Worm (Caenorhabditis elegans) whole organism, midembryonic: ENCODE results near the gene alh-5.

ENCODE experiments used
- T22C8.4 ChIP-seq: fragments of 200-800 bp; sonication (Bioruptor generic); IDR thresholded peaks from 2 replicates; pipeline ENCODE4 v1.3.6; 2022; ENCODE audit warnings: missing genetic modification characterization, missing compliant biosample characterization
- cog-1 ChIP-seq: sonication (generic microtip); optimal IDR thresholded peaks from 2 replicates; lab custom pipeline; 2016; ENCODE audit warnings: missing genetic modification characterization, missing compliant biosample characterization
- flt-1 ChIP-seq: fragments of 200-800 bp; sonication (Bioruptor generic); IDR thresholded peaks from 2 replicates; pipeline ENCODE4 v1.3.6; 2022; ENCODE audit warnings: missing genetic modification characterization, missing compliant biosample characterization
- klf-2 ChIP-seq: fragments of 200-800 bp; sonication (Bioruptor generic); conservative IDR thresholded peaks from 2 replicates; pipeline ENCODE4 v1.3.6; 2022; ENCODE audit warnings: missing genetic modification reagents, missing genetic modification characterization, missing compliant biosample characterization
- med-1 ChIP-seq: sonication (generic microtip); optimal IDR thresholded peaks from 2 replicates; lab custom pipeline; 2017; ENCODE audit warnings: missing genetic modification characterization, mild to moderate bottlenecking, missing compliant biosample characterization, antibody characterized with exemption, missing genetic modification reagents; ENCODE audit not compliant: insufficient read depth
- ref-1 ChIP-seq: fragments of 200-800 bp; sonication (Bioruptor generic); conservative IDR thresholded peaks from 2 replicates; pipeline ENCODE4 v1.3.6; 2022; ENCODE audit warnings: missing genetic modification reagents, missing genetic modification characterization, missing compliant biosample characterization
- tab-1 ChIP-seq: fragments of 200-800 bp; sonication (Bioruptor generic); IDR thresholded peaks from 2 replicates; pipeline ENCODE4 v1.3.6; 2022; ENCODE audit warnings: missing genetic modification characterization, missing compliant biosample characterization
- ztf-23 ChIP-seq: fragments of 200-800 bp; sonication (Bioruptor generic); IDR thresholded peaks from 2 replicates; pipeline ENCODE4 v1.3.6; 2022; ENCODE audit warnings: missing genetic modification reagents, missing genetic modification characterization, missing compliant biosample characterization
- ztf-29 ChIP-seq: fragments of 200-800 bp; sonication (Bioruptor generic); IDR thresholded peaks from 2 replicates; pipeline ENCODE4 v1.3.6; 2022; ENCODE audit warnings: missing genetic modification reagents, missing genetic modification characterization, missing compliant biosample characterization

The alh-5 gene

DNA sequence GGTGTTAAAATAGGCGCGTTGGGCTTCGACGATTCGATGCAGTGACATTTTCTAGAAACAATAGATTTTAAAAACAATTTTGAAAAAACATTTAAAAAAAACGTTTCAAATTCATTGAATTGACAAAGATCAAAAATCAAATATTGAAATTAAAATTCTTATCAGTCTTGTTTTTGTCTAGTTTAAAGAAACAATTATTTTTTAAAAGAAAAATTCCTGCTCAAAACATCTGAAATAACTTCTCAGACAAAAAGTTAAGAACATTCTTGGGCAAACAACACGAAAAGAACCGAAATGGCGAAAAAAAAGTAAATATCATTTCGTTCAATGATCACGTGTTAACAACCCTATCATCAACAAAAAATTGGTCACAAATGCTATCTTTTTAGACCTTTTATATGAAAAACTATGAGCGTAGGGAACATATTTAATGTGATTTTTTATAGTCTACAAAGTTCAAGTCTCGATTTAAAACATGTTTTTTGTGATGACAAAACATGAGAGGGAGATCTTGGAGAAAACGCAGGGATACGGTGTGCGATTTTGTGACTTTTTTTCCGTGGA is at the start of gene alh-5:
Gene alh-5, minus strand, starts transcription at position 51 of the 564 bp plus-strand sequence.
- TF ChIP-seq T22C8.4 (GFP tag; lab: Robert Waterston, UW) (no peak), ztf-29 (no peak), ref-1 (GFP tag; lab: Robert Waterston, UW) (no peak), cog-1 (tag; lab: Kevin White, UChicago) (no peak), ztf-23 (GFP tag; lab: Robert Waterston, UW) (no peak), klf-2 (no peak)

- TF ChIP-seq klf-2 (no peak), med-1 (no peak), T22C8.4 (GFP tag; lab: Robert Waterston, UW) (no peak)
Observed at ce11 chrV:2045956-2046355, 46.6 kb upstream of the alh-5 start, which contains the start of gene Y40B10A.5. Gene Y40B10A.5 (minus strand): TSS chrV:2046056.

DNA sequence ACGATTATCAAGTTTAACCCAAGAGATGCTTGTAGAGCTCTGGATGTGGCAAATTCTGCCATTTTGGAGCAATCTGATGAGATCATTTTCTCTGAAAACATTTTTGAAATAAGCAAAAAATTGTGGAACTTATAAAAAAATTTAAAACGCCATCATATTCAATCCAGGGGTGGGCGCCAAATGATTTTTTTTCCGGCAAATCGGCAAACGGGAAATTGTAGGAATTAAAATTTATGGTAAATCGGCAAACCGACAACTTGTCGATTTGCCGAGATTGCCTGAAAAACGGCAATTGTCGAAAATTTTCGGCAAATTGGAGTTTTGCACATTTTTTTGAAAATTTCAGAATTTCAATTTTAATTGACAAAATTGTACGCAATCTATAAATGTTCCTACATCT is 36.2 kb upstream of the alh-5 start, which contains the start of gene srab-23:
Gene srab-23, minus strand, starts transcription at position 101 of the 400 bp plus-strand sequence.
- TF ChIP-seq cog-1 (tag; lab: Kevin White, UChicago) (no peak), klf-2 (no peak), tab-1 (GFP tag; lab: Robert Waterston, UW) (no peak), ref-1 (GFP tag; lab: Robert Waterston, UW) (no peak), ztf-23 (GFP tag; lab: Robert Waterston, UW) (no peak), T22C8.4 (GFP tag; lab: Robert Waterston, UW) (no peak), flt-1 (GFP tag; lab: Robert Waterston, UW) (no peak), ztf-29 (no peak), med-1 (no peak)

- TF ChIP-seq flt-1 (GFP tag; lab: Robert Waterston, UW) (no peak), tab-1 (GFP tag; lab: Robert Waterston, UW) (no peak)
Observed at ce11 chrV:2031454-2031853, 32.1 kb upstream of the alh-5 start, which contains the start of gene hil-6. Gene hil-6 (minus strand): TSS chrV:2031554.

ce11 chrV:2030661-2031060 is 31.3 kb upstream of the alh-5 start:
- TF ChIP-seq ref-1 (GFP tag; lab: Robert Waterston, UW) (no peak), flt-1 (GFP tag; lab: Robert Waterston, UW) (no peak), T22C8.4 (GFP tag; lab: Robert Waterston, UW) (no peak), ztf-23 (GFP tag; lab: Robert Waterston, UW) (no peak), med-1 (no peak), cog-1 (tag; lab: Kevin White, UChicago) (no peak), tab-1 (GFP tag; lab: Robert Waterston, UW) (no peak), klf-2 (no peak), ztf-29 (no peak)

- TF ChIP-seq med-1: no peak
- no peak for TF ChIP-seq flt-1 (GFP tag; lab: Robert Waterston, UW)
- TF ChIP-seq ref-1 (GFP tag; lab: Robert Waterston, UW): no peak
- no peak for TF ChIP-seq T22C8.4 (GFP tag; lab: Robert Waterston, UW)
- no peak for TF ChIP-seq ztf-23 (GFP tag; lab: Robert Waterston, UW)
- no peak for TF ChIP-seq tab-1 (GFP tag; lab: Robert Waterston, UW)
- TF ChIP-seq cog-1 (tag; lab: Kevin White, UChicago): no peak
- TF ChIP-seq klf-2: no peak
- TF ChIP-seq ztf-29: no peak
Observed at ce11 chrV:2029877-2030276, 30.5 kb upstream of the alh-5 start, which contains the start of gene F59A7.12. Gene F59A7.12 (plus strand): TSS chrV:2030177.

ce11 chrV:2027787-2028186 is 28.4 kb upstream of the alh-5 start, which contains the start of gene srab-13:
Gene srab-13 (minus strand): TSS chrV:2027887.
- TF ChIP-seq T22C8.4 (GFP tag; lab: Robert Waterston, UW): no peak
- no peak for TF ChIP-seq med-1
- no peak for TF ChIP-seq ztf-23 (GFP tag; lab: Robert Waterston, UW)
- TF ChIP-seq tab-1 (GFP tag; lab: Robert Waterston, UW): no peak
- no peak for TF ChIP-seq klf-2
- no peak for TF ChIP-seq ref-1 (GFP tag; lab: Robert Waterston, UW)
- TF ChIP-seq flt-1 (GFP tag; lab: Robert Waterston, UW): no peak
- TF ChIP-seq ztf-29: no peak
- no peak for TF ChIP-seq cog-1 (tag; lab: Kevin White, UChicago)

- TF ChIP-seq ztf-23 (GFP tag; lab: Robert Waterston, UW) (no peak), flt-1 (GFP tag; lab: Robert Waterston, UW) (no peak), ref-1 (GFP tag; lab: Robert Waterston, UW) (no peak), med-1 (no peak), cog-1 (tag; lab: Kevin White, UChicago) (no peak), tab-1 (GFP tag; lab: Robert Waterston, UW) (no peak), ztf-29 (no peak), T22C8.4 (GFP tag; lab: Robert Waterston, UW) (no peak)
Observed at ce11 chrV:2022374-2022773, 23.0 kb upstream of the alh-5 start, which contains the start of gene F59A7.5. Gene F59A7.5 (plus strand): TSS chrV:2022674.

ce11 chrV:2021283-2021682 is 21.9 kb upstream of the alh-5 start:
- TF ChIP-seq ztf-23 (GFP tag; lab: Robert Waterston, UW): no peak
- no peak for TF ChIP-seq flt-1 (GFP tag; lab: Robert Waterston, UW)
- no peak for TF ChIP-seq ref-1 (GFP tag; lab: Robert Waterston, UW)
- TF ChIP-seq med-1: no peak
- no peak for TF ChIP-seq T22C8.4 (GFP tag; lab: Robert Waterston, UW)
- no peak for TF ChIP-seq klf-2
- no peak for TF ChIP-seq cog-1 (tag; lab: Kevin White, UChicago)
- TF ChIP-seq tab-1 (GFP tag; lab: Robert Waterston, UW): no peak
- no peak for TF ChIP-seq ztf-29

DNA sequence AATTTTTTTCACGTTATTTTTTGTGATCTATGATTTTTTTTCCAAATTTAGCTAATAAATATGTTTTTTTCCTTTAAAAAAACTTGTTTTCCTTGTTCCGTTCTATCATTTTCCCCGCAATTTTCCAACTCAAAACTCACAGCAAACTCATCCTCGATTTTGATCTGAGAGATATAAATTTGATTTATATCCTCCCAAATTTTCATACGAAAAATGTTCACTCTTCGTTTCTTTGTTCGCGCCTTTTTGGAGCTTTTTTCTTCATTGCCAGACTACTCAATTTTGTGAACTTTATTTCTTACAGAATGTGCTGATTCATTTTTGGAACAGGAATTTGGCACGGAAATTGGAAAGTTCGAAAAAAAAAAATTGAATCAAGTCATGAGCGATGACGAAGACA is 19.3 kb upstream of the alh-5 start, which contains the start of gene F59A7.14:
Gene F59A7.14, plus strand, starts transcription at position 301 of the 400 bp plus-strand sequence.
- no peak for TF ChIP-seq tab-1 (GFP tag; lab: Robert Waterston, UW)
- TF ChIP-seq flt-1 (GFP tag; lab: Robert Waterston, UW): no peak
- TF ChIP-seq med-1: no peak
- TF ChIP-seq ztf-23 (GFP tag; lab: Robert Waterston, UW): no peak
- no peak for TF ChIP-seq T22C8.4 (GFP tag; lab: Robert Waterston, UW)
- no peak for TF ChIP-seq klf-2
- no peak for TF ChIP-seq cog-1 (tag; lab: Kevin White, UChicago)
- TF ChIP-seq ztf-29: no peak
- no peak for TF ChIP-seq ref-1 (GFP tag; lab: Robert Waterston, UW)
